Worm (Caenorhabditis elegans): ENCODE measurements around the gene anp-1.

- TF ChIP-seq him-1 (tag; optimal IDR thresholded peaks at IDR 0.05) (no peak), W03F9.2 (tag; optimal IDR thresholded peaks at IDR 0.05) (no peak)
Observed at ce11 chrV:12827219-12827618, 32.0 kb upstream of the anp-1 start, which contains the start of gene ugt-15.

Data from whole organism, L4/young adult.